Worm (Caenorhabditis elegans) whole organism, L4/young adult: ENCODE data around the gene nhr-135.

Experiments
- dao-5 ChIP-seq: sonication (generic microtip); optimal IDR thresholded peaks from 2 replicates; lab custom pipeline; 2016; ENCODE audit warnings: missing genotype, missing genetic modification characterization, moderate library complexity, missing compliant biosample characterization
- him-1 ChIP-seq: sonication (generic microtip); optimal IDR thresholded peaks from 2 replicates; lab custom pipeline; 2016; ENCODE audit warnings: missing genotype, missing genetic modification reagents, missing genetic modification characterization, missing compliant biosample characterization

DNA sequence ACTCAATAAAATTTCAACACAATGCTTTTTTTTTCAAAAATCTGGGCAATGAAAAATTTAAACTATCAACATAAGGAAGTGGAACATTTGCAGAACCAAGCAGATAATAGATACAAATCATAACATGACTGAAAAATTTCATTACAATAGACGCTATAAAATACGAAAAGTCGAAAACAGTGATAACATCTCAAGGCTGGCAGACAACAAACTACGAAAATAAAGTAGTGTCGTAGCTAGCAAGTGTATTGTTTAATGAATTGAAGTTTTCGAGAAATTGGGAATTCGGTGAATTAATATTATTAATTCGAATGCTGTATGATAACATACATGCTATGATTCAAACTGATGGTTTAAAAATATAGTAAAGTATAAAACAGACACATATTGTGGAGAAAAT is 3.2 kb upstream of the nhr-135 start:
- TF ChIP-seq him-1 (tag; lab: Kevin White, UChicago) (no peak), dao-5 (tag; lab: Kevin White, UChicago) (no peak)
